Worm (Caenorhabditis elegans) whole organism, L2 larva: Measurements from ENCODE around the gene scl-1.
A peak's percentile ranks its signal among the peaks of the same experiment; 100 is the strongest.

Source experiments
- C34F6.9 ChIP-seq: fragments of 150-350 bp; optimal IDR thresholded peaks from 2 replicates; lab custom pipeline; 2014; ENCODE audit warnings: missing biosample characterization, missing genetic modification characterization
- F13H6.1 ChIP-seq: sonication (generic microtip); optimal IDR thresholded peaks from 2 replicates; lab custom pipeline; 2016; ENCODE audit warnings: missing genetic modification characterization, missing compliant biosample characterization
- R02D3.7 ChIP-seq: fragments of 150-350 bp; optimal IDR thresholded peaks from 2 replicates; lab custom pipeline; 2014; ENCODE audit warnings: missing biosample characterization, missing genetic modification characterization
- Y55F3AM.14 ChIP-seq: fragments of 200-800 bp; sonication (Bioruptor generic); optimal IDR thresholded peaks from 2 replicates; lab custom pipeline; 2018; ENCODE audit warnings: mild to moderate bottlenecking, missing genetic modification characterization, missing compliant biosample characterization
- ZK546.5 ChIP-seq: sonication (generic microtip); optimal IDR thresholded peaks from 2 replicates; lab custom pipeline; 2017; ENCODE audit warnings: missing biosample characterization, missing genetic modification characterization
- alr-1 ChIP-seq: fragments of 150-350 bp; optimal IDR thresholded peaks from 2 replicates; lab custom pipeline; 2014; ENCODE audit warnings: missing biosample characterization, missing genetic modification characterization
- aly-2 ChIP-seq: fragments of 150-350 bp; optimal IDR thresholded peaks from 2 replicates; lab custom pipeline; 2014; ENCODE audit warnings: missing biosample characterization, missing genetic modification characterization
- ama-1 ChIP-seq: fragments of 150-350 bp; optimal IDR thresholded peaks from 2 replicates; lab custom pipeline; 2018; ENCODE audit warnings: inconsistent platforms
- blmp-1 ChIP-seq: sonication (generic microtip); optimal IDR thresholded peaks from 2 replicates; lab custom pipeline; 2017; ENCODE audit warnings: missing genetic modification characterization, mild to moderate bottlenecking, missing compliant biosample characterization, antibody characterized with exemption, moderate library complexity; ENCODE audit not compliant: insufficient read depth
- ceh-16 ChIP-seq: fragments of 150-350 bp; optimal IDR thresholded peaks from 2 replicates; lab custom pipeline; 2014; ENCODE audit warnings: missing biosample characterization, missing genetic modification characterization
- crh-2 ChIP-seq: sonication (generic microtip); optimal IDR thresholded peaks from 2 replicates; lab custom pipeline; 2017; ENCODE audit warnings: missing biosample characterization, missing genetic modification characterization
- dmd-4 ChIP-seq: sonication (generic microtip); optimal IDR thresholded peaks from 2 replicates; lab custom pipeline; 2017; ENCODE audit warnings: missing biosample characterization, missing genetic modification characterization
- egl-27 ChIP-seq: sonication (generic microtip); optimal IDR thresholded peaks from 3 replicates; lab custom pipeline; 2017; ENCODE audit warnings: missing biosample characterization, missing genetic modification reagents, missing genetic modification characterization
- elt-1 ChIP-seq: fragments of 150-350 bp; optimal IDR thresholded peaks from 2 replicates; lab custom pipeline; 2014; ENCODE audit warnings: missing biosample characterization, missing genetic modification characterization
- elt-3 ChIP-seq: sonication (generic microtip); optimal IDR thresholded peaks from 2 replicates; lab custom pipeline; 2017; ENCODE audit warnings: missing biosample characterization, missing genetic modification characterization
- fos-1 ChIP-seq: fragments of 150-350 bp; optimal IDR thresholded peaks from 2 replicates; lab custom pipeline; 2014; ENCODE audit warnings: missing biosample characterization, missing genetic modification characterization
- gmeb-1 ChIP-seq: fragments of 150-350 bp; optimal IDR thresholded peaks from 2 replicates; lab custom pipeline; 2014; ENCODE audit warnings: missing biosample characterization, missing genetic modification characterization
- lin-11 ChIP-seq: fragments of 150-350 bp; sonication (generic microtip); optimal IDR thresholded peaks from 2 replicates; lab custom pipeline; 2014; ENCODE audit warnings: missing biosample characterization, missing genetic modification characterization, inconsistent platforms, mixed read lengths
- lin-39 ChIP-seq: fragments of 150-350 bp; optimal IDR thresholded peaks from 2 replicates; lab custom pipeline; 2014; ENCODE audit warnings: missing biosample characterization, missing genetic modification reagents, missing genetic modification characterization
- lsy-2 ChIP-seq, 2 experiments: fragments of 150-350 bp in 1 of 2; sonication (generic microtip) in 1 of 2; optimal IDR thresholded peaks; 2 replicates each; lab custom pipeline; 2014 to 2017; ENCODE audit warnings: missing biosample characterization in 2 of 2, missing genetic modification characterization in 2 of 2
- mab-5 ChIP-seq: fragments of 150-350 bp; optimal IDR thresholded peaks from 2 replicates; lab custom pipeline; 2014; ENCODE audit warnings: missing biosample characterization, missing genetic modification characterization
- mbf-1 ChIP-seq: sonication (generic microtip); optimal IDR thresholded peaks from 2 replicates; lab custom pipeline; 2017; ENCODE audit warnings: missing biosample characterization, missing genetic modification characterization
- mdl-1 ChIP-seq, 2 experiments: fragments of 150-350 bp in 1 of 2; sonication (generic microtip) in 1 of 2; optimal IDR thresholded peaks; 2 replicates each; lab custom pipeline; 2017; ENCODE audit warnings: missing biosample characterization in 2 of 2, missing genetic modification characterization in 2 of 2
- nhr-10 ChIP-seq: sonication (generic microtip); optimal IDR thresholded peaks from 2 replicates; lab custom pipeline; 2017; ENCODE audit warnings: missing biosample characterization, missing genetic modification characterization
- nhr-11 ChIP-seq: fragments of 150-350 bp; optimal IDR thresholded peaks from 2 replicates; lab custom pipeline; 2014; ENCODE audit warnings: missing biosample characterization, missing genetic modification characterization
- nhr-12 ChIP-seq: fragments of 150-350 bp; optimal IDR thresholded peaks from 2 replicates; lab custom pipeline; 2014; ENCODE audit warnings: missing biosample characterization, missing genetic modification characterization
- nhr-129 ChIP-seq: fragments of 150-350 bp; optimal IDR thresholded peaks from 2 replicates; lab custom pipeline; 2014; ENCODE audit warnings: missing biosample characterization, missing genetic modification characterization
- nhr-21 ChIP-seq: fragments of 150-350 bp; optimal IDR thresholded peaks from 2 replicates; lab custom pipeline; 2014; ENCODE audit warnings: missing biosample characterization, missing genetic modification characterization
- nhr-23 ChIP-seq: fragments of 150-350 bp; optimal IDR thresholded peaks from 2 replicates; lab custom pipeline; 2014; ENCODE audit warnings: missing biosample characterization, missing genetic modification reagents, missing genetic modification characterization
- nhr-237 ChIP-seq: fragments of 150-350 bp; optimal IDR thresholded peaks from 2 replicates; lab custom pipeline; 2014; ENCODE audit warnings: missing biosample characterization, missing genetic modification characterization
- nhr-25 ChIP-seq: fragments of 150-350 bp; sonication (generic microtip); optimal IDR thresholded peaks from 3 replicates; lab custom pipeline; 2014; ENCODE audit warnings: missing biosample characterization, missing genetic modification characterization
- nhr-6 ChIP-seq: fragments of 150-350 bp; optimal IDR thresholded peaks from 2 replicates; lab custom pipeline; 2014; ENCODE audit warnings: missing biosample characterization, missing genetic modification characterization
- nhr-77 ChIP-seq: fragments of 150-350 bp; optimal IDR thresholded peaks from 2 replicates; lab custom pipeline; 2014; ENCODE audit warnings: missing biosample characterization, missing genetic modification characterization
- sem-4 ChIP-seq: fragments of 150-350 bp; optimal IDR thresholded peaks from 2 replicates; lab custom pipeline; 2014; ENCODE audit warnings: missing biosample characterization, missing genetic modification reagents, missing genetic modification characterization
- skn-1 ChIP-seq: sonication (generic microtip); optimal IDR thresholded peaks from 2 replicates; lab custom pipeline; 2017; ENCODE audit warnings: missing biosample characterization, missing genetic modification characterization
- sma-9 ChIP-seq, 2 experiments: fragments of 150-350 bp in 1 of 2; sonication (generic microtip) in 1 of 2; optimal IDR thresholded peaks; 2 replicates each; lab custom pipeline; 2014 to 2016; ENCODE audit warnings: missing genetic modification characterization in 2 of 2, mild to moderate bottlenecking in 1 of 2, missing biosample characterization in 1 of 2, missing compliant biosample characterization in 1 of 2, missing genetic modification reagents in 1 of 2, moderate library complexity in 1 of 2
- snpc-4 ChIP-seq: fragments of 150-350 bp; optimal IDR thresholded peaks from 2 replicates; lab custom pipeline; 2014; ENCODE audit warnings: missing biosample characterization, missing genetic modification characterization
- unc-55 ChIP-seq: fragments of 150-350 bp; sonication (generic microtip); optimal IDR thresholded peaks from 3 replicates; lab custom pipeline; 2014; ENCODE audit warnings: missing biosample characterization, missing genetic modification reagents, missing genetic modification characterization
- unc-62 ChIP-seq: fragments of 150-350 bp; optimal IDR thresholded peaks from 2 replicates; lab custom pipeline; 2014; ENCODE audit warnings: missing biosample characterization, missing genetic modification reagents, missing genetic modification characterization
- ztf-1 ChIP-seq: fragments of 200-800 bp; sonication (Bioruptor generic); conservative IDR thresholded peaks from 2 replicates; pipeline ENCODE4 v1.3.6; 2022; ENCODE audit warnings: missing genetic modification characterization, missing compliant biosample characterization
- ztf-4 ChIP-seq: fragments of 150-350 bp; optimal IDR thresholded peaks from 2 replicates; lab custom pipeline; 2014; ENCODE audit warnings: missing biosample characterization, missing genetic modification characterization

Gene scl-1

ce11 chrIV:13025853-13026343, 30.2 kb upstream of the scl-1 start (continued):
- TF ChIP-seq C34F6.9 (tag; lab: Kevin White, UChicago) (peak; percentile 58), sem-4 (tag; lab: Kevin White, UChicago) (no peak), nhr-129 (tag; lab: Kevin White, UChicago) (peak; percentile 81), nhr-6 (tag; lab: Kevin White, UChicago) (no peak), fos-1 (tag; lab: Kevin White, UChicago) (no peak), snpc-4 (tag; lab: Kevin White, UChicago) (no peak), nhr-12 (tag; lab: Kevin White, UChicago) (no peak), unc-62 (GFP tag; lab: Kevin White, UChicago) (no peak), crh-2 (tag; lab: Kevin White, UChicago) (peak; percentile 58), alr-1 (tag; lab: Kevin White, UChicago) (no peak), nhr-11 (no peak), lin-39 (tag; lab: Kevin White, UChicago) (no peak), gmeb-1 (no peak), ceh-16 (tag; lab: Kevin White, UChicago) (no peak), nhr-23 (tag; lab: Kevin White, UChicago) (no peak), ZK546.5 (tag; lab: Kevin White, UChicago) (no peak), nhr-77 (tag; lab: Kevin White, UChicago) (no peak), sma-9 (GFP tag; optimal IDR thresholded peaks at IDR 0.05; lab: Kevin White, UChicago) (no peak), sma-9 (tag; optimal IDR thresholded peaks at IDR 0.05; lab: Kevin White, UChicago) (no peak), dmd-4 (tag; lab: Kevin White, UChicago) (no peak)
- TF ChIP-seq, all 48 proteins: peak for 12

ce11 chrIV:13026762-13027161, 29.4 kb upstream of the scl-1 start:
- TF ChIP-seq ZK546.5 (tag; lab: Kevin White, UChicago), result no peak
- no peak for TF ChIP-seq nhr-129 (tag; lab: Kevin White, UChicago)
- TF ChIP-seq ztf-1 (GFP tag; lab: Robert Waterston, UW), result no peak
- TF ChIP-seq blmp-1 (tag; lab: Kevin White, UChicago), result no peak
- no peak for TF ChIP-seq aly-2 (tag; lab: Kevin White, UChicago)
- peak in 1 of 2 experiments; percentile 8 for TF ChIP-seq mdl-1 (tag; optimal IDR thresholded peaks at IDR 0.05; lab: Kevin White, UChicago)
- peak; percentile 69 for TF ChIP-seq fos-1 (tag; lab: Kevin White, UChicago)
- no peak for TF ChIP-seq R02D3.7 (tag; lab: Kevin White, UChicago)
- peak; percentile 2 for TF ChIP-seq crh-2 (tag; lab: Kevin White, UChicago)
- peak; percentile 85 for TF ChIP-seq sma-9 (GFP tag; optimal IDR thresholded peaks at IDR 0.05; lab: Kevin White, UChicago)
- no peak for TF ChIP-seq sma-9 (tag; optimal IDR thresholded peaks at IDR 0.05; lab: Kevin White, UChicago)
- no peak for TF ChIP-seq ceh-16 (tag; lab: Kevin White, UChicago)
- TF ChIP-seq unc-62 (GFP tag; lab: Kevin White, UChicago), result no peak
- TF ChIP-seq snpc-4 (tag; lab: Kevin White, UChicago), result no peak

ce11 chrIV:13027801-13028641, 28.1 kb upstream of the scl-1 start:
- TF ChIP-seq elt-1 (tag; lab: Kevin White, UChicago), result no peak
- no peak for TF ChIP-seq mdl-1 (tag; optimal IDR thresholded peaks at IDR 0.05; lab: Kevin White, UChicago)
- TF ChIP-seq ztf-1 (GFP tag; lab: Robert Waterston, UW), result no peak
- no peak for TF ChIP-seq ztf-4 (tag; lab: Kevin White, UChicago)
- TF ChIP-seq egl-27 (tag; lab: Kevin White, UChicago), result no peak
- no peak for TF ChIP-seq nhr-10
- no peak for TF ChIP-seq mbf-1 (tag; lab: Kevin White, UChicago)
- no peak for TF ChIP-seq unc-55
- TF ChIP-seq nhr-21 (tag; lab: Kevin White, UChicago), result no peak
- no peak for TF ChIP-seq elt-3 (tag; lab: Kevin White, UChicago)
- no peak for TF ChIP-seq ama-1 (lab: Kevin White, UChicago)
- no peak for TF ChIP-seq nhr-11
- TF ChIP-seq nhr-25 (tag; lab: Kevin White, UChicago), result no peak
- TF ChIP-seq ceh-16 (tag; lab: Kevin White, UChicago), result no peak
- no peak for TF ChIP-seq lsy-2 (tag; optimal IDR thresholded peaks at IDR 0.05; lab: Kevin White, UChicago)
- no peak for TF ChIP-seq nhr-6 (tag; lab: Kevin White, UChicago)
- no peak for TF ChIP-seq lin-11
- TF ChIP-seq F13H6.1, result no peak
- TF ChIP-seq dmd-4 (tag; lab: Kevin White, UChicago), result no peak
- TF ChIP-seq sma-9 (GFP tag; optimal IDR thresholded peaks at IDR 0.05; lab: Kevin White, UChicago), result no peak
- no peak for TF ChIP-seq sma-9 (tag; optimal IDR thresholded peaks at IDR 0.05; lab: Kevin White, UChicago)
- TF ChIP-seq snpc-4 (tag; lab: Kevin White, UChicago), result no peak
- peak; percentile 1 for TF ChIP-seq crh-2 (tag; lab: Kevin White, UChicago)
- no peak for TF ChIP-seq skn-1 (tag; lab: Kevin White, UChicago)
- peak; percentile 32 for TF ChIP-seq nhr-129 (tag; lab: Kevin White, UChicago)
- no peak for TF ChIP-seq mab-5 (tag; lab: Kevin White, UChicago)
- TF ChIP-seq nhr-77 (tag; lab: Kevin White, UChicago), result no peak
- TF ChIP-seq sem-4 (tag; lab: Kevin White, UChicago), result peak; percentile 48
- TF ChIP-seq nhr-12 (tag; lab: Kevin White, UChicago), result no peak
- peak; percentile 17 for TF ChIP-seq Y55F3AM.14 (GFP tag; lab: Kevin White, UChicago)
- TF ChIP-seq unc-62 (GFP tag; lab: Kevin White, UChicago), result no peak
- TF ChIP-seq alr-1 (tag; lab: Kevin White, UChicago), result no peak
- TF ChIP-seq nhr-237 (tag; lab: Kevin White, UChicago), result no peak
- TF ChIP-seq, all 48 proteins: peak for 4
